Worm (Caenorhabditis elegans) whole organism, young adult: ENCODE measurements around the gene ufd-1.
A peak's percentile ranks its signal among the peaks of the same experiment; 100 is the strongest.

Experiments
- F22D6.2 ChIP-seq: sonication (generic microtip); optimal IDR thresholded peaks from 2 replicates; lab custom pipeline; 2016; ENCODE audit warnings: mild to moderate bottlenecking, missing genetic modification characterization, missing compliant biosample characterization
- F33H1.4 ChIP-seq: fragments of 200-800 bp; sonication (Bioruptor generic); IDR thresholded peaks from 2 replicates; pipeline ENCODE4 v1.3.6; 2022; ENCODE audit warnings: missing genetic modification reagents, missing genetic modification characterization, missing compliant biosample characterization
- F57A8.1 ChIP-seq: fragments of 200-800 bp; sonication (Bioruptor generic); optimal IDR thresholded peaks from 2 replicates; lab custom pipeline; 2018; ENCODE audit warnings: mild to moderate bottlenecking, missing genetic modification characterization, moderate library complexity, missing compliant biosample characterization
- ama-1 ChIP-seq, 3 experiments: fragments of 150-350 bp in 1 of 3; sonication (generic microtip) in 2 of 3; optimal IDR thresholded peaks; 2 replicates each; lab custom pipeline; 2014 to 2018; ENCODE audit warnings: missing biosample characterization in 2 of 3, missing genetic modification characterization in 2 of 3, missing genetic modification reagents in 2 of 3
- gei-17 ChIP-seq: fragments of 200-800 bp; sonication (Bioruptor generic); optimal IDR thresholded peaks from 2 replicates; lab custom pipeline; 2018; ENCODE audit warnings: mild to moderate bottlenecking, missing genetic modification characterization, missing compliant biosample characterization
- lin-35 ChIP-seq, 3 experiments: fragments of 150-350 bp in 2 of 3; sonication (generic microtip) in 1 of 3; optimal IDR thresholded peaks; 2 replicates each; lab custom pipeline; 2014 to 2018; ENCODE audit warnings: missing biosample characterization in 3 of 3, missing genetic modification characterization in 3 of 3, missing genetic modification reagents in 3 of 3
- lin-54 ChIP-seq: fragments of 200-800 bp; sonication (Bioruptor generic); optimal IDR thresholded peaks from 2 replicates; lab custom pipeline; 2018; ENCODE audit warnings: mild to moderate bottlenecking, missing genetic modification characterization, missing compliant biosample characterization
- madf-10 ChIP-seq: sonication (generic microtip); optimal IDR thresholded peaks from 2 replicates; lab custom pipeline; 2016; ENCODE audit warnings: mild to moderate bottlenecking, missing genetic modification characterization, missing compliant biosample characterization
- pha-4 ChIP-seq: fragments of 150-350 bp; sonication (generic microtip); optimal IDR thresholded peaks from 2 replicates; lab custom pipeline; 2014; ENCODE audit warnings: missing biosample characterization, missing genetic modification reagents, missing genetic modification characterization
- tbp1 ChIP-seq: fragments of 200-800 bp; sonication (Bioruptor generic); optimal IDR thresholded peaks from 2 replicates; lab custom pipeline; 2018; ENCODE audit warnings: mild to moderate bottlenecking, missing genetic modification characterization, missing compliant biosample characterization
- tbx-9 ChIP-seq: sonication (generic microtip); optimal IDR thresholded peaks from 2 replicates; lab custom pipeline; 2016; ENCODE audit warnings: borderline replicate concordance, missing genetic modification characterization, inconsistent platforms, missing compliant biosample characterization
- unc-62 ChIP-seq: fragments of 150-350 bp; optimal IDR thresholded peaks from 2 replicates; lab custom pipeline; 2014; ENCODE audit warnings: missing biosample characterization, missing genetic modification reagents, missing genetic modification characterization
- zim-3 ChIP-seq: sonication (generic microtip); optimal IDR thresholded peaks from 2 replicates; lab custom pipeline; 2017; ENCODE audit warnings: mild to moderate bottlenecking, missing genetic modification characterization, moderate library complexity, missing compliant biosample characterization

DNA sequence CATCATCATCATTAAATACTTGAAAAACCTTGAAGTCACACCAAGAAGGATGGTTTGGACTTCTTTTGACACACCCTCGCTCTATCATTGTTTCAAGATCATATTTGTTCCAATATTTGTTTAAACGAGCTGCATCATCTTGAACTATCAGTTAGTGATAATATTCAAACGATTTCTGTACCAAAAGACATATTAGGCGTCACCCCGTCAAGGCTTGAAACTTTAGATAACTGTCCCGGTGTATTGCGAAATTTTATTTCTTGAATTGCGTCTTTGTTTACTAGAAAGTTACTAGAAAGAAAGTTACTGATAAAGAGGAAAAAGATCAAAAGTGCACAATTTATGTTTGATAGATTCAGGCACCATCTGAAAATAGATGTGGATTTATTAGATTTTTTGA is 24.7 kb downstream of the ufd-1 start:
- TF ChIP-seq F22D6.2 (no peak), tbp1 (GFP tag; lab: Kevin White, UChicago) (no peak), lin-54 (GFP tag; lab: Kevin White, UChicago) (no peak), F33H1.4 (GFP tag; lab: Robert Waterston, UW) (no peak), unc-62 (peak; percentile 52), lin-35 (GFP tag; optimal IDR thresholded peaks at IDR 0.05; lab: Kevin White, UChicago) (no peak), zim-3 (tag; lab: Kevin White, UChicago) (no peak), ama-1 (optimal IDR thresholded peaks at IDR 0.05; lab: Kevin White, UChicago) (no peak), ama-1 (GFP tag; optimal IDR thresholded peaks at IDR 0.05; lab: Kevin White, UChicago) (no peak), F57A8.1 (GFP tag; lab: Kevin White, UChicago) (no peak), tbx-9 (no peak), madf-10 (tag; lab: Kevin White, UChicago) (no peak), gei-17 (GFP tag; lab: Kevin White, UChicago) (no peak), pha-4 (tag; lab: Kevin White, UChicago) (peak; percentile 29)
